Worm (Caenorhabditis elegans) whole organism, early embryonic: ENCODE measurements around the gene W06D11.2.

ENCODE experiments used
- B0310.2 ChIP-seq: sonication (generic microtip); optimal IDR thresholded peaks from 2 replicates; lab custom pipeline; 2016; ENCODE audit warnings: mild to moderate bottlenecking, missing genetic modification characterization, missing compliant biosample characterization
- ama-1 ChIP-seq: fragments of 150-350 bp; optimal IDR thresholded peaks from 2 replicates; lab custom pipeline; 2014

ce11 chrX:12288254-12288653 is 8.3 kb downstream of the W06D11.2 start, which contains the start of gene C04B4.5:
- TF ChIP-seq B0310.2 (no peak), ama-1 (no peak)
